Fruit fly (Drosophila melanogaster) whole organism, embryonic: ENCODE results near the gene CG14282.

ENCODE experiments used
- Antp ChIP-seq: fragments of 200-800 bp; sonication (Bioruptor generic); optimal IDR thresholded peaks from 3 replicates; lab custom pipeline; 2016; ENCODE audit warnings: missing biosample characterization, missing genetic modification characterization
- Bdp1 ChIP-seq: fragments of 200-800 bp; sonication (Bioruptor generic); optimal IDR thresholded peaks from 3 replicates; lab custom pipeline; 2016; ENCODE audit warnings: missing biosample characterization, missing genetic modification characterization
- CG11695 ChIP-seq: fragments of 200-800 bp; sonication (Bioruptor generic); IDR thresholded peaks from 3 replicates; pipeline ENCODE4 v1.3.6; 2022; ENCODE audit warnings: missing biosample characterization, missing genetic modification characterization
- CG11723 ChIP-seq: fragments of 200-800 bp; sonication (Bioruptor generic); optimal IDR thresholded peaks from 2 replicates; lab custom pipeline; 2017; ENCODE audit warnings: missing biosample characterization, mild to moderate bottlenecking, missing genetic modification characterization
- CG14014 ChIP-seq: fragments of 200-800 bp; sonication (Bioruptor generic); IDR thresholded peaks from 2 replicates; pipeline ENCODE4 v1.3.6; 2022; ENCODE audit warnings: missing biosample characterization, missing genetic modification characterization
- CG15269 ChIP-seq: fragments of 200-800 bp; sonication (Bioruptor generic); optimal IDR thresholded peaks from 2 replicates; lab custom pipeline; 2018; ENCODE audit warnings: missing biosample characterization, mild to moderate bottlenecking, missing genetic modification characterization, moderate library complexity
- CG16813 ChIP-seq: fragments of 200-800 bp; sonication (Bioruptor generic); IDR thresholded peaks from 3 replicates; pipeline ENCODE4 v1.3.6; 2022; ENCODE audit warnings: missing biosample characterization, missing genetic modification characterization; ENCODE audit not compliant: partially characterized antibody
- CG18262 ChIP-seq: fragments of 200-800 bp; optimal IDR thresholded peaks from 3 replicates; lab custom pipeline; 2019; ENCODE audit warnings: missing biosample characterization, mild to moderate bottlenecking, missing genetic modification characterization, moderate library complexity
- CG2116 ChIP-seq: fragments of 200-800 bp; sonication (Bioruptor generic); optimal IDR thresholded peaks from 3 replicates; lab custom pipeline; 2018; ENCODE audit warnings: missing biosample characterization, mild to moderate bottlenecking, missing genetic modification characterization
- CG2129 ChIP-seq: fragments of 200-800 bp; sonication (Bioruptor generic); IDR thresholded peaks from 2 replicates; pipeline ENCODE4 v1.3.6; 2022; ENCODE audit warnings: missing biosample characterization, missing genetic modification characterization; ENCODE audit not compliant: partially characterized antibody
- CG2678 ChIP-seq: fragments of 200-800 bp; sonication (Bioruptor generic); optimal IDR thresholded peaks from 3 replicates; lab custom pipeline; 2019; ENCODE audit warnings: missing biosample characterization, mild to moderate bottlenecking, missing genetic modification characterization, moderate library complexity
- CG31365 ChIP-seq: fragments of 200-800 bp; sonication (Bioruptor generic); optimal IDR thresholded peaks from 2 replicates; lab custom pipeline; 2018; ENCODE audit warnings: missing biosample characterization, mild to moderate bottlenecking, missing genetic modification characterization
- CG33557 ChIP-seq: fragments of 200-800 bp; sonication (Bioruptor generic); optimal IDR thresholded peaks from 2 replicates; lab custom pipeline; 2019; ENCODE audit warnings: missing biosample characterization, mild to moderate bottlenecking, missing genetic modification characterization, moderate library complexity
- CG34376 ChIP-seq: fragments of 200-800 bp; sonication (Bioruptor generic); optimal IDR thresholded peaks from 2 replicates; lab custom pipeline; 2018; ENCODE audit warnings: missing biosample characterization, mild to moderate bottlenecking, missing genetic modification characterization
- CG43689 ChIP-seq: fragments of 200-800 bp; sonication (Bioruptor generic); IDR thresholded peaks from 2 replicates; pipeline ENCODE4 v1.3.6; 2022; ENCODE audit warnings: missing biosample characterization, missing genetic modification characterization
- CG5180 ChIP-seq: fragments of 200-800 bp; sonication (Bioruptor generic); optimal IDR thresholded peaks from 3 replicates; lab custom pipeline; 2017; ENCODE audit warnings: missing biosample characterization, missing genetic modification characterization, mild to moderate bottlenecking, moderate library complexity, missing genetic modification reagents
- CG6254 ChIP-seq: fragments of 200-800 bp; sonication (Bioruptor generic); optimal IDR thresholded peaks from 3 replicates; lab custom pipeline; 2017; ENCODE audit warnings: mild to moderate bottlenecking, missing biosample characterization, missing genetic modification reagents, missing genetic modification characterization
- CG6683 ChIP-seq: fragments of 200-800 bp; sonication (Bioruptor generic); optimal IDR thresholded peaks from 2 replicates; lab custom pipeline; 2017; ENCODE audit warnings: missing biosample characterization, mild to moderate bottlenecking, missing genetic modification characterization, missing genetic modification reagents
- CG7786 ChIP-seq: fragments of 200-800 bp; sonication (Bioruptor generic); optimal IDR thresholded peaks from 2 replicates; lab custom pipeline; 2016; ENCODE audit warnings: missing biosample characterization, missing genetic modification characterization
- CG8290 ChIP-seq, 3 experiments: fragments of 200-800 bp; sonication (Bioruptor generic); optimal IDR thresholded peaks; 2 replicates each; lab custom pipeline; 2016 to 2019; ENCODE audit warnings: missing biosample characterization in 3 of 3, missing genetic modification characterization in 3 of 3, mild to moderate bottlenecking in 2 of 3, moderate library complexity in 1 of 3
- CG9437 ChIP-seq: fragments of 200-800 bp; sonication (Bioruptor generic); optimal IDR thresholded peaks from 2 replicates; lab custom pipeline; 2018; ENCODE audit warnings: missing biosample characterization, mild to moderate bottlenecking, missing genetic modification characterization
- CG9797 ChIP-seq: fragments of 200-800 bp; sonication (Bioruptor generic); optimal IDR thresholded peaks from 3 replicates; lab custom pipeline; 2018; ENCODE audit warnings: missing biosample characterization, mild to moderate bottlenecking, missing genetic modification characterization
- CG9817 ChIP-seq: fragments of 200-800 bp; sonication (Bioruptor generic); optimal IDR thresholded peaks from 2 replicates; lab custom pipeline; 2018; ENCODE audit warnings: missing biosample characterization, mild to moderate bottlenecking, missing genetic modification characterization, moderate library complexity
- CG9876 ChIP-seq: fragments of 200-800 bp; sonication (Bioruptor generic); optimal IDR thresholded peaks from 2 replicates; lab custom pipeline; 2016; ENCODE audit warnings: missing biosample characterization, missing genetic modification characterization
- CoRest ChIP-seq: fragments of 200-800 bp; sonication (Bioruptor generic); optimal IDR thresholded peaks from 3 replicates; lab custom pipeline; 2018; ENCODE audit warnings: missing biosample characterization, mild to moderate bottlenecking, missing genetic modification characterization, moderate library complexity
- D ChIP-seq, 2 experiments: fragments of 200-800 bp in 1 of 2; fragments of >200 bp in 1 of 2; sonication (Bioruptor generic) in 1 of 2; optimal IDR thresholded peaks; 2 replicates in 1 of 2; 3 replicates in 1 of 2; lab custom pipeline; 2017; ENCODE audit warnings: mild to moderate bottlenecking in 1 of 2, missing biosample characterization in 1 of 2, missing genetic modification characterization in 1 of 2, missing genetic modification reagents in 1 of 2
- MBD-R2 ChIP-seq: fragments of 200-800 bp; sonication (Bioruptor generic); IDR thresholded peaks from 2 replicates; pipeline ENCODE4 v1.3.6; 2022; ENCODE audit warnings: missing biosample characterization, missing genetic modification characterization
- MESR4 ChIP-seq: fragments of 200-800 bp; sonication (Bioruptor generic); optimal IDR thresholded peaks from 2 replicates; lab custom pipeline; 2018; ENCODE audit warnings: missing biosample characterization, mild to moderate bottlenecking, missing genetic modification characterization, moderate library complexity
- Myb ChIP-seq: fragments of 200-800 bp; sonication (Bioruptor generic); optimal IDR thresholded peaks from 2 replicates; lab custom pipeline; 2016; ENCODE audit warnings: missing biosample characterization, missing genetic modification characterization
- Ptx1 ChIP-seq: fragments of 200-800 bp; sonication (Bioruptor generic); IDR thresholded peaks from 2 replicates; pipeline ENCODE4 v1.3.6; 2022; ENCODE audit warnings: missing biosample characterization, missing genetic modification characterization
- Sry-δ ChIP-seq: fragments of 200-800 bp; sonication (Bioruptor generic); optimal IDR thresholded peaks from 2 replicates; lab custom pipeline; 2016; ENCODE audit warnings: missing biosample characterization, missing genetic modification characterization
- Xrp1 ChIP-seq: fragments of 200-800 bp; sonication (Bioruptor generic); IDR thresholded peaks from 2 replicates; pipeline ENCODE4 v1.3.6; 2022; ENCODE audit warnings: missing biosample characterization, missing genetic modification characterization
- az2 ChIP-seq: fragments of 200-800 bp; sonication (Bioruptor generic); optimal IDR thresholded peaks from 3 replicates; lab custom pipeline; 2016; ENCODE audit warnings: missing biosample characterization, missing genetic modification characterization
- fu2 ChIP-seq: fragments of 200-800 bp; sonication (Bioruptor generic); optimal IDR thresholded peaks from 2 replicates; lab custom pipeline; 2016; ENCODE audit warnings: missing biosample characterization, missing genetic modification characterization
- her ChIP-seq: fragments of 200-800 bp; sonication (Bioruptor generic); optimal IDR thresholded peaks from 2 replicates; lab custom pipeline; 2016; ENCODE audit warnings: missing biosample characterization, missing genetic modification characterization
- kni ChIP-seq: fragments of 200-800 bp; sonication (Bioruptor generic); optimal IDR thresholded peaks from 3 replicates; lab custom pipeline; 2017; ENCODE audit warnings: mild to moderate bottlenecking, missing biosample characterization, missing genetic modification reagents, missing genetic modification characterization
- nau ChIP-seq: fragments of 200-800 bp; sonication (Bioruptor generic); optimal IDR thresholded peaks from 3 replicates; lab custom pipeline; 2017; ENCODE audit warnings: missing biosample characterization, mild to moderate bottlenecking, missing genetic modification characterization, missing genetic modification reagents
- nerfin-2 ChIP-seq: fragments of 200-800 bp; sonication (Bioruptor generic); IDR thresholded peaks from 2 replicates; pipeline ENCODE4 v1.3.6; 2022; ENCODE audit warnings: missing biosample characterization, missing genetic modification characterization; ENCODE audit not compliant: partially characterized antibody
- ranshi ChIP-seq: fragments of 200-800 bp; sonication (Bioruptor generic); IDR thresholded peaks from 2 replicates; pipeline ENCODE4 v1.3.6; 2022; ENCODE audit warnings: missing biosample characterization, missing genetic modification characterization
- scrt ChIP-seq: fragments of 200-800 bp; sonication (Bioruptor generic); optimal IDR thresholded peaks from 2 replicates; lab custom pipeline; 2018; ENCODE audit warnings: missing biosample characterization, mild to moderate bottlenecking, missing genetic modification characterization, moderate library complexity
- slbo ChIP-seq: fragments of 200-800 bp; sonication (Bioruptor generic); IDR thresholded peaks from 2 replicates; pipeline ENCODE4 v1.3.6; 2022; ENCODE audit warnings: missing biosample characterization, missing genetic modification characterization
- tap ChIP-seq: fragments of 200-800 bp; optimal IDR thresholded peaks from 3 replicates; lab custom pipeline; 2019; ENCODE audit warnings: missing biosample characterization, mild to moderate bottlenecking, missing genetic modification characterization, moderate library complexity
- tgo ChIP-seq: fragments of 200-800 bp; sonication (Bioruptor generic); IDR thresholded peaks from 3 replicates; pipeline ENCODE4 v1.3.6; 2022; ENCODE audit warnings: missing biosample characterization, missing genetic modification characterization
- tin ChIP-seq: fragments of 200-800 bp; sonication (Bioruptor generic); optimal IDR thresholded peaks from 3 replicates; lab custom pipeline; 2016; ENCODE audit warnings: missing biosample characterization, missing genetic modification characterization
- unpg ChIP-seq: fragments of 200-800 bp; sonication (Bioruptor generic); optimal IDR thresholded peaks from 3 replicates; lab custom pipeline; 2018; ENCODE audit warnings: missing biosample characterization, mild to moderate bottlenecking, missing genetic modification characterization, moderate library complexity
- vvl ChIP-seq: fragments of 200-800 bp; sonication (Bioruptor generic); IDR thresholded peaks from 2 replicates; pipeline ENCODE4 v1.3.6; 2022; ENCODE audit warnings: missing biosample characterization, missing genetic modification characterization
- zen ChIP-seq: fragments of 200-800 bp; sonication (Bioruptor generic); optimal IDR thresholded peaks from 3 replicates; lab custom pipeline; 2018; ENCODE audit warnings: missing biosample characterization, mild to moderate bottlenecking, missing genetic modification characterization, moderate library complexity

Gene CG14282

dm6 chr3R:19156670-19157402 is 20.0 kb upstream of the CG14282 start, which contains the start of gene nanos (continued):
- peak; percentile 94 for TF ChIP-seq MBD-R2
- TF ChIP-seq CG9876 (GFP tag; lab: Kevin White, UChicago), result peak; percentile 58
- peak; percentile 92 for TF ChIP-seq CG2129
- peak; percentile 47 for TF ChIP-seq az2 (GFP tag; lab: Kevin White, UChicago)
- peak; percentile 88 for TF ChIP-seq CG2116 (GFP tag; lab: Kevin White, UChicago)
- peak; percentile 95 for TF ChIP-seq Sry-δ (GFP tag; lab: Kevin White, UChicago)
- TF ChIP-seq tin, result peak; percentile 67
- TF ChIP-seq slbo, result peak; percentile 86
- no peak for TF ChIP-seq D (optimal IDR thresholded peaks at IDR 0.05; lab: Kevin White, UChicago)
- peak; percentile 3 for TF ChIP-seq D (GFP tag; optimal IDR thresholded peaks at IDR 0.05; lab: Kevin White, UChicago)
- peak; percentile 58 for TF ChIP-seq CG9797 (GFP tag; lab: Kevin White, UChicago)
- TF ChIP-seq CG6254 (GFP tag; lab: Kevin White, UChicago), result no peak
- peak; percentile 99 for TF ChIP-seq CG16813 (GFP tag; lab: Robert Waterston, UW)
- TF ChIP-seq scrt, result no peak
- TF ChIP-seq fu2 (GFP tag; lab: Kevin White, UChicago), result peak; percentile 70
- peak; percentile 26 for TF ChIP-seq CG18262 (tag; lab: Kevin White, UChicago)
- peak; percentile 53 for TF ChIP-seq CG6683
- TF ChIP-seq Antp, result peak; percentile 84
- peak; percentile 22 for TF ChIP-seq CG33557 (GFP tag; lab: Kevin White, UChicago)
- peak; percentile 60 for TF ChIP-seq CG9817 (tag; lab: Kevin White, UChicago)
- peak; percentile 50 for TF ChIP-seq CG34376 (GFP tag; lab: Kevin White, UChicago)
- peak; percentile 46; the same call in 1 of the 2 replicates for TF ChIP-seq Xrp1 (GFP tag; lab: Robert Waterston, UW)
- TF ChIP-seq zen (tag; lab: Kevin White, UChicago), result peak; percentile 27
- TF ChIP-seq CG7786 (GFP tag; lab: Kevin White, UChicago), result peak; percentile 76
- peak; percentile 69 for TF ChIP-seq CG8290 (GFP tag; optimal IDR thresholded peaks at IDR 0.05; lab: Kevin White, UChicago)
- TF ChIP-seq CG8290 (tag; optimal IDR thresholded peaks at IDR 0.05; lab: Kevin White, UChicago), result peak in 1 of 2 experiments; percentile 90
- TF ChIP-seq CoRest (tag; lab: Kevin White, UChicago), result peak; percentile 68
- peak; percentile 66 for TF ChIP-seq vvl (GFP tag; lab: Robert Waterston, UW)
- TF ChIP-seq Ptx1 (GFP tag; lab: Robert Waterston, UW), result peak; percentile 66
- peak; percentile 48 for TF ChIP-seq CG11723
- TF ChIP-seq tap (tag; lab: Kevin White, UChicago), result peak; percentile 11
- peak; percentile 78 for TF ChIP-seq MESR4
- TF ChIP-seq Bdp1 (GFP tag; lab: Kevin White, UChicago), result peak; percentile 50
- peak; percentile 40; the same call in 1 of the 2 replicates for TF ChIP-seq ranshi
- TF ChIP-seq CG2678 (tag; lab: Kevin White, UChicago), result peak; percentile 37
- TF ChIP-seq tgo, result peak; percentile 50; the same call in 2 of the 3 replicates
- TF ChIP-seq unpg (GFP tag; lab: Kevin White, UChicago), result peak; percentile 15
- TF ChIP-seq CG14014, result peak; percentile 49; the same call in 1 of the 2 replicates
- TF ChIP-seq kni (GFP tag; lab: Kevin White, UChicago), result no peak
- TF ChIP-seq nau (GFP tag; lab: Kevin White, UChicago), result no peak
- peak; percentile 16 for TF ChIP-seq CG9437 (GFP tag; lab: Kevin White, UChicago)
- TF ChIP-seq CG5180 (GFP tag; lab: Kevin White, UChicago), result no peak
- peak; percentile 24 for TF ChIP-seq CG15269 (tag; lab: Kevin White, UChicago)
- TF ChIP-seq nerfin-2 (GFP tag; lab: Robert Waterston, UW), result peak; percentile 96
- peak; percentile 83 for TF ChIP-seq her (GFP tag; lab: Kevin White, UChicago)
- no peak for TF ChIP-seq CG11695 (GFP tag; lab: Robert Waterston, UW)
- peak; percentile 86 for TF ChIP-seq Myb (GFP tag; lab: Kevin White, UChicago)
- TF ChIP-seq CG31365 (tag; lab: Kevin White, UChicago), result no peak
- TF ChIP-seq CG43689 (GFP tag; lab: Robert Waterston, UW), result no peak
